Worm (Caenorhabditis elegans) whole organism, early embryonic: ENCODE results near the gene ckb-2.

Experiments
- B0310.2 ChIP-seq: sonication (generic microtip); optimal IDR thresholded peaks from 2 replicates; lab custom pipeline; 2016; ENCODE audit warnings: mild to moderate bottlenecking, missing genetic modification characterization, missing compliant biosample characterization
- F13C5.2 ChIP-seq: sonication (generic microtip); optimal IDR thresholded peaks from 2 replicates; lab custom pipeline; 2017; ENCODE audit warnings: mild to moderate bottlenecking, missing genetic modification characterization, inconsistent platforms, missing compliant biosample characterization
- aly-1 ChIP-seq: sonication (generic microtip); optimal IDR thresholded peaks from 2 replicates; lab custom pipeline; 2016; ENCODE audit warnings: missing genetic modification characterization, missing compliant biosample characterization
- ama-1 ChIP-seq: fragments of 150-350 bp; optimal IDR thresholded peaks from 2 replicates; lab custom pipeline; 2014
- ceh-13 ChIP-seq: fragments of 200-800 bp; sonication (Bioruptor generic); optimal IDR thresholded peaks from 2 replicates; lab custom pipeline; 2018; ENCODE audit warnings: mild to moderate bottlenecking, missing genetic modification characterization, missing compliant biosample characterization
- ceh-36 ChIP-seq: sonication (generic microtip); optimal IDR thresholded peaks from 2 replicates; lab custom pipeline; 2016; ENCODE audit warnings: missing genetic modification characterization, inconsistent platforms, missing compliant biosample characterization
- ets-7 ChIP-seq: sonication (generic microtip); optimal IDR thresholded peaks from 2 replicates; lab custom pipeline; 2016; ENCODE audit warnings: missing genotype, missing genetic modification characterization, missing compliant biosample characterization
- flt-1 ChIP-seq: fragments of 200-800 bp; sonication (Bioruptor generic); IDR thresholded peaks from 2 replicates; pipeline ENCODE4 v1.3.6; 2022; ENCODE audit warnings: missing genetic modification characterization, missing compliant biosample characterization
- hmbx-1 ChIP-seq: sonication (generic microtip); optimal IDR thresholded peaks from 2 replicates; lab custom pipeline; 2016; ENCODE audit warnings: mild to moderate bottlenecking, missing genetic modification characterization, missing compliant biosample characterization
- hmg-4 ChIP-seq: fragments of 200-800 bp; sonication (Bioruptor generic); optimal IDR thresholded peaks from 2 replicates; lab custom pipeline; 2018; ENCODE audit warnings: mild to moderate bottlenecking, missing genetic modification characterization, missing compliant biosample characterization
- hnd-1 ChIP-seq: sonication (generic microtip); optimal IDR thresholded peaks from 2 replicates; lab custom pipeline; 2016; ENCODE audit warnings: missing genetic modification characterization, missing compliant biosample characterization
- pes-1 ChIP-seq: fragments of 200-800 bp; sonication (Bioruptor generic); IDR thresholded peaks from 2 replicates; pipeline ENCODE4 v1.3.6; 2022; ENCODE audit warnings: missing genetic modification reagents, missing genetic modification characterization, missing compliant biosample characterization
- scrt-1 ChIP-seq: fragments of 200-800 bp; sonication (Bioruptor generic); IDR thresholded peaks from 2 replicates; pipeline ENCODE4 v1.3.6; 2022; ENCODE audit warnings: missing genetic modification characterization, missing compliant biosample characterization
- sea-1 ChIP-seq: fragments of 200-800 bp; sonication (Bioruptor generic); conservative IDR thresholded peaks from 2 replicates; pipeline ENCODE4 v1.3.6; 2022; ENCODE audit warnings: missing genetic modification characterization, missing compliant biosample characterization
- tbx-11 ChIP-seq: fragments of 200-800 bp; sonication (Bioruptor generic); IDR thresholded peaks from 2 replicates; pipeline ENCODE4 v1.3.6; 2022; ENCODE audit warnings: missing genetic modification characterization, missing compliant biosample characterization
- tbx-37 ChIP-seq: fragments of 200-800 bp; sonication (Bioruptor generic); conservative IDR thresholded peaks from 2 replicates; pipeline ENCODE4 v1.3.6; 2022; ENCODE audit warnings: missing genetic modification reagents, missing genetic modification characterization, missing compliant biosample characterization
- tra-4 ChIP-seq: sonication (generic microtip); optimal IDR thresholded peaks from 2 replicates; lab custom pipeline; 2017; ENCODE audit warnings: missing genetic modification characterization, missing compliant biosample characterization

Gene ckb-2

DNA sequence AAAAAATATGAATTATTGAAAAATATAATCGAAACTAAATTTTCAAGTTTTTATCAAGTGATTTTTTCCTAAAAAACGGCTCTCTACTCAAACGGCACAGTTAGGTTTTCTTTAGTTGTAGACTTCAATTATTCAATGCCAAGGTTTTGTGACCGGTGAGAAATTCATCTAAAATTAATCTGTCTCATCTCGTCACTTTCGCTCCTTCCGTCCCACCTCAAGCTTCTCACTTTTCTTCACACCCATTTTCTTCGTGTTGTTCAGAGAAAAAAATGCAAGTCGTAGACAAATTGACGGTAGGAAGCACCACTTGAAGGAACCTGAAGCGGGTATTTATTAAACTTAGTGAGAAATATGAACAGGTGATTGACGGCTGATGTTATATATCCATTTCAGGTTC, 23.6 kb downstream of the ckb-2 start:
- no peak for TF ChIP-seq hnd-1 (tag; lab: Kevin White, UChicago)
- TF ChIP-seq pes-1, result no peak
- TF ChIP-seq tra-4, result no peak
- TF ChIP-seq sea-1 (GFP tag; lab: Robert Waterston, UW), result no peak
- no peak for TF ChIP-seq tbx-37 (GFP tag; lab: Robert Waterston, UW)
- TF ChIP-seq B0310.2 (tag; lab: Kevin White, UChicago), result no peak
- no peak for TF ChIP-seq ceh-13 (GFP tag; lab: Kevin White, UChicago)
- TF ChIP-seq hmg-4, result no peak

DNA sequence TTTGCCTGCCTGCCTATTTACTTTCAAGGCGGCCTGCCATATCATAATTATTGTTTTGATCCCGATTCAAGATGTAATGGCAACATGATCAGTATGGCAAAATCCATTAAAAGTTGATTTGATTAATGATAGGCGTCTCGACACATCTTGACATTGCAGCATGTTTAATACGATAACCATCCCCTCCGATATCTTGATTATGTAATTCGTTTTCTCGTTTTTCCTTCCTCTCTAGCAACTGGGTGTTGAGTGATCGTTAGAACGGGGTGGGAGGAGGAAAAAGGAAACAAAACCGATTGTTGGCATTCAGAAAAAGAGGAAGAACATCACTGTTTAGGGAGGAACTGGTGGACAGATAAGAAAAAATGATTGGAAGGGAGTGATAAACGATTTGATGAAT, 24.2 kb downstream of the ckb-2 start:
- TF ChIP-seq sea-1 (GFP tag; lab: Robert Waterston, UW), result no peak
- TF ChIP-seq hnd-1 (tag; lab: Kevin White, UChicago), result no peak
- TF ChIP-seq B0310.2 (tag; lab: Kevin White, UChicago), result no peak
- TF ChIP-seq ceh-13 (GFP tag; lab: Kevin White, UChicago), result no peak
- no peak for TF ChIP-seq ets-7
- TF ChIP-seq ceh-36 (tag; lab: Kevin White, UChicago), result no peak
- no peak for TF ChIP-seq ama-1
- TF ChIP-seq aly-1 (tag; lab: Kevin White, UChicago), result no peak
- no peak for TF ChIP-seq F13C5.2 (tag; lab: Kevin White, UChicago)
- TF ChIP-seq pes-1, result no peak
- TF ChIP-seq scrt-1, result no peak
- TF ChIP-seq tbx-11, result no peak
- no peak for TF ChIP-seq hmbx-1
- TF ChIP-seq hmg-4, result no peak
- no peak for TF ChIP-seq tbx-37 (GFP tag; lab: Robert Waterston, UW)

DNA sequence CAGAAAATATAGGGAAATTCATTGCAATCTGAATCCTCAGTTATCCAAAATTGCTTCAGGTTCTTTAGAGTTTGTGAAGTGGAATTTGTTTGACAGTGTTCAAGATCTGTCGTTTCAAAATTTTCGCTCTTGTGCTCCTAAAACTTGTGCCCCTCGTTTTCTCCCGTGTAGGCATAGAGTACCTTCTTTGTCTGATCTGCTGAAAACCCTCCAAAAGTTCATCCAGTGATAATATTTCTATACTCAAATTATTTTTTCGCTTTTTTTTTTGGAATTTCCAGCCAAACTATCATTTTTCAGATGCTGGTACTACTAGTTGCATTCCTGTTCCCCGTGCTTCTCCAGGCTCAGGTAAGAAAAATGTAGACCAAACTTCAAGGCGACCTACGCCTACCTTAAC, 26.7 kb downstream of the ckb-2 start, which contains the start of gene R07E5.4:
Gene R07E5.4, plus strand, starts transcription at position 301 of the 400 bp plus-strand sequence.
- no peak for TF ChIP-seq ceh-36 (tag; lab: Kevin White, UChicago)
- no peak for TF ChIP-seq F13C5.2 (tag; lab: Kevin White, UChicago)
- TF ChIP-seq tbx-37 (GFP tag; lab: Robert Waterston, UW), result no peak
- no peak for TF ChIP-seq tra-4
- TF ChIP-seq scrt-1, result no peak
- TF ChIP-seq aly-1 (tag; lab: Kevin White, UChicago), result no peak
- TF ChIP-seq ama-1, result no peak
- no peak for TF ChIP-seq sea-1 (GFP tag; lab: Robert Waterston, UW)
- no peak for TF ChIP-seq hnd-1 (tag; lab: Kevin White, UChicago)
- TF ChIP-seq hmg-4, result no peak
- no peak for TF ChIP-seq B0310.2 (tag; lab: Kevin White, UChicago)
- TF ChIP-seq pes-1, result no peak
- TF ChIP-seq hmbx-1, result no peak
- TF ChIP-seq flt-1 (GFP tag; lab: Robert Waterston, UW), result no peak
- no peak for TF ChIP-seq tbx-11

DNA sequence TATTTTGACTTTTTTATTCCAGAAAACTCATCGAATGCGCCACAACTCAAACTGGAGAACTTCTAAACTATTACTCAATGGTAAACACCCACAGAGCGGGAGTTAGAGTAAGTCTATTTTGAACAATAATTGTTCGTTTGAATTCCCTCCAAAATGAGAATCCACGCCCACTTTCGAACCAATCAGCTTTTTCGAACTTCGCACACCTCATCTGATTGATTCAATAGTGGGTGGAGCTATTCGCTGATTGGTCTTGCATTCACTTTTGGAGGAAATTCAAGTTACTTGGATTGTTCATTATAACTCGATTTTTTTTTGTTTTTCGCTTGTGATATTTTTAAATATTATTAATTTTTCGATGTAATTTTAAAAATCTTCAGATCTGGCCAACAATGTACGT, 28.1 kb downstream of the ckb-2 start:
- TF ChIP-seq scrt-1, result no peak
- TF ChIP-seq ama-1, result no peak
- TF ChIP-seq aly-1 (tag; lab: Kevin White, UChicago), result no peak
- TF ChIP-seq ceh-13 (GFP tag; lab: Kevin White, UChicago), result no peak
- no peak for TF ChIP-seq pes-1
- TF ChIP-seq tbx-11, result no peak

DNA sequence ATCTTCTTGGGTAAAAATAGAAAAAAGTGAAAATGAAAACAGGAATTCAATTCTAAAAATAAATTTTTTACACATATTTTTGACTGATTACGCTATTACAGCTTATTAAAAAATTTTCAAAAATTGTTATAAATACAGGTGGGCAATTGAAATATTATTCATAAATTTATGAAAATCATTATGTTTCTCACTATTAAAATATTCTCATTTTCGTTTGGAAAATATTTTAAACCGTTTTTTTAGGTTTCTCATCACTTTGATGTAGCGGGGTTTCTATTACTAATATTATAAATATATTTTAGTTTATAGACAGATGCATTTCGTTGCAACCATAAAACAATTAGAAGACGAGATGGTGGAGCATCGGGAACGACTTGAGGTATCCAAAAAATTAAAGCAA, 29.4 kb downstream of the ckb-2 start, which contains the start of gene R07E5.5:
Gene R07E5.5, plus strand, starts transcription at position 301 of the 400 bp plus-strand sequence.
- no peak for TF ChIP-seq aly-1 (tag; lab: Kevin White, UChicago)
- no peak for TF ChIP-seq flt-1 (GFP tag; lab: Robert Waterston, UW)

DNA sequence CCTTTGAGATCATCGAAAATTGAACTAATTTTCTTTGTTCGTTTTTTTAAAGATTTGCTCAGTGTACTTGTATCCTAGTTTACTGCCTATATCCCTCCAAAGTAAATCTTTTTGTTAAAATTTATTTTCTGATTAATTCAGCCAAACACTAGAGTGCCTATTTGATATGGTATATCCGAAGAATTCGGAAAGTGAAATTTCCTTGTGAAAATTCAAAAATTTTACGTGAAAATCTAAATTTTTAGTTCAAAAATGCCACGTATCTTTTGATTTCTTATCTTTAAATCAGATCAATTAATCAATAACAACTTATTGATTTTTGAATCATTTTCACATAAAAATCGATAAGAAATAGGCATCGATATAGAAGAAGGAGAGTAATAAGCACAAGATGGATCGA, 30.7 kb downstream of the ckb-2 start, which contains the start of gene R07E5.6:
Gene R07E5.6, plus strand, starts transcription at position 301 of the 400 bp plus-strand sequence.
- TF ChIP-seq sea-1 (GFP tag; lab: Robert Waterston, UW) (no peak), B0310.2 (tag; lab: Kevin White, UChicago) (no peak), tbx-37 (GFP tag; lab: Robert Waterston, UW) (no peak), ceh-36 (tag; lab: Kevin White, UChicago) (no peak), ets-7 (no peak), hmbx-1 (no peak), aly-1 (tag; lab: Kevin White, UChicago) (no peak), scrt-1 (no peak), hnd-1 (tag; lab: Kevin White, UChicago) (no peak), flt-1 (GFP tag; lab: Robert Waterston, UW) (no peak), F13C5.2 (tag; lab: Kevin White, UChicago) (no peak), pes-1 (no peak), hmg-4 (no peak), ceh-13 (GFP tag; lab: Kevin White, UChicago) (no peak), ama-1 (no peak), tra-4 (no peak)

DNA sequence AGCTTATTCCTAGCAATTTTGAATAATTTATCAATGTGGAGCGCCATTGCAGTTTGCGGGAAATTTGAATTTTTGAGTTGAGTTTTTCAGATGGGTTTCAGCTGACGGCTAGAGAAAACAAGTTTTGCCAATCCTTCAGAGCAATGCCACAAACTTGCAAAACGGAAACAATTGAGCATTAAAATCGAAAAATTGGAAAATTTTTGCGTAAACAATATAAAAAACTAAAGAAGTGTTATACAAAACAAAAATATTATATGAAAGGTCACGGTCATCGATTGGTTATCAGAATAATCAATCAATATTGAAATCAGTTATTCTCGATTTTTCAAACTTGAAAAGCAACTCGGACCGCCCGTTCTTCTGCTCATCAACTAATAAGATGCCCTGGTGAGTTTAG, 33.4 kb downstream of the ckb-2 start, which contains the start of gene R07E5.15:
Gene R07E5.15, plus strand, starts transcription at position 301 of the 400 bp plus-strand sequence.
- no peak for TF ChIP-seq tbx-37 (GFP tag; lab: Robert Waterston, UW)
- TF ChIP-seq F13C5.2 (tag; lab: Kevin White, UChicago), result no peak
- no peak for TF ChIP-seq hnd-1 (tag; lab: Kevin White, UChicago)
- TF ChIP-seq pes-1, result no peak
- no peak for TF ChIP-seq ama-1
- TF ChIP-seq hmbx-1, result no peak
- no peak for TF ChIP-seq aly-1 (tag; lab: Kevin White, UChicago)
- TF ChIP-seq sea-1 (GFP tag; lab: Robert Waterston, UW), result no peak
- no peak for TF ChIP-seq ceh-36 (tag; lab: Kevin White, UChicago)
- no peak for TF ChIP-seq B0310.2 (tag; lab: Kevin White, UChicago)
- no peak for TF ChIP-seq ceh-13 (GFP tag; lab: Kevin White, UChicago)
- no peak for TF ChIP-seq ets-7
- no peak for TF ChIP-seq flt-1 (GFP tag; lab: Robert Waterston, UW)
- no peak for TF ChIP-seq scrt-1
- TF ChIP-seq tbx-11, result no peak
- TF ChIP-seq tra-4, result no peak
- no peak for TF ChIP-seq hmg-4

DNA sequence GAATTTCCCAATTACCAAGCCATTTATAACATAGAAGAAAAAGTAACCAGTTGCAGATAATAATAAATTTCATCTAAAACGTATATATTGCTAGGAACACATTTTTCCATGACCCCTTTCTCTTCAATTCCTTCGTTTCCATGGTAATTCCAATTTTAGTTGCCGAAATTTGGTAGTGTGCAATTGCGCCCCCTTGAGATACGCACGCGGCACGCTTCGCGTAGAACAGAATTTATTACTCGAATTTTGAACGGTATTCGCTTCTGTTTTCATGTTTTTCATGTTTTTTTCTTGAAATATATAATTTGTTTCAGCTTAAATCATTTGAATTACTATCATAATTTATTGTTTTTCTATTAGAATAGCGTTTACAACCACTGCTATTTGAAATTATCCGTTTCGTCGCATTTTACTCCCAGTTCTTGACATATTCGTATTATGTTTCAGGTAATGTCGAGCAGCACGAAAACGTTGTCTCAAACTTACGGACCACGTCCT, 36.6 kb downstream of the ckb-2 start, which contains the start of the genes R07E5.17 and snfc-5:
Gene R07E5.17, minus strand, starts transcription at position 98 of the 498 bp plus-strand sequence.
Gene snfc-5, plus strand, starts transcription at position 448 of the 498 bp plus-strand sequence.
- TF ChIP-seq scrt-1 (no peak), sea-1 (GFP tag; lab: Robert Waterston, UW) (no peak), aly-1 (tag; lab: Kevin White, UChicago) (no peak), B0310.2 (tag; lab: Kevin White, UChicago) (no peak), F13C5.2 (tag; lab: Kevin White, UChicago) (peak; percentile 59)
